Fruit fly (Drosophila melanogaster) whole organism, prepupa: ENCODE measurements around the gene CG6769.
"Not testable (repeated sequence)": the region's sequence is repeated elsewhere in the genome, so short reads cannot be mapped to it uniquely, and the experiment has no call there.

Experiments used
- Blimp-1 ChIP-seq: fragments of 200-800 bp; sonication (Bioruptor generic); optimal IDR thresholded peaks from 3 replicates; lab custom pipeline; 2017; ENCODE audit warnings: missing biosample characterization, missing genetic modification characterization, mild to moderate bottlenecking, moderate library complexity, missing genetic modification reagents
- CG11294 ChIP-seq: fragments of 200-800 bp; sonication (Bioruptor generic); IDR thresholded peaks from 2 replicates; pipeline ENCODE4 v1.3.6; 2022; ENCODE audit warnings: missing biosample characterization, missing genetic modification characterization
- CG11762 ChIP-seq: fragments of 200-800 bp; sonication (Bioruptor generic); optimal IDR thresholded peaks from 3 replicates; lab custom pipeline; 2016; ENCODE audit warnings: missing biosample characterization, missing genetic modification characterization; ENCODE audit not compliant: insufficient read depth
- CG11902 ChIP-seq: fragments of 200-800 bp; sonication (Bioruptor generic); optimal IDR thresholded peaks from 3 replicates; lab custom pipeline; 2016; ENCODE audit warnings: missing biosample characterization, missing genetic modification characterization
- CG3032 ChIP-seq: fragments of 200-800 bp; optimal IDR thresholded peaks from 2 replicates; lab custom pipeline; 2019; ENCODE audit warnings: missing biosample characterization, mild to moderate bottlenecking, missing genetic modification characterization, moderate library complexity
- CG31627 ChIP-seq: fragments of 200-800 bp; sonication (Bioruptor generic); optimal IDR thresholded peaks from 3 replicates; lab custom pipeline; 2016; ENCODE audit warnings: missing biosample characterization, missing genetic modification characterization
- CG34406 ChIP-seq: fragments of 200-800 bp; sonication (Bioruptor generic); optimal IDR thresholded peaks from 3 replicates; lab custom pipeline; 2016; ENCODE audit warnings: missing biosample characterization, missing genetic modification characterization
- CG3919 ChIP-seq: fragments of 200-800 bp; sonication (Bioruptor generic); optimal IDR thresholded peaks from 3 replicates; lab custom pipeline; 2016; ENCODE audit warnings: missing biosample characterization, missing genetic modification characterization
- CG6163 ChIP-seq: fragments of 200-800 bp; sonication (Bioruptor generic); IDR thresholded peaks from 3 replicates; pipeline ENCODE4 v1.3.6; 2022; ENCODE audit warnings: missing biosample characterization, missing genetic modification characterization
- CG6276 ChIP-seq: fragments of 200-800 bp; sonication (Bioruptor generic); optimal IDR thresholded peaks from 2 replicates; lab custom pipeline; 2017; ENCODE audit warnings: missing biosample characterization, mild to moderate bottlenecking, missing genetic modification characterization
- CG6792 ChIP-seq: fragments of 200-800 bp; sonication (Bioruptor generic); optimal IDR thresholded peaks from 3 replicates; lab custom pipeline; 2016; ENCODE audit warnings: missing biosample characterization, missing genetic modification characterization
- CG6808 ChIP-seq: fragments of 200-800 bp; sonication (Bioruptor generic); optimal IDR thresholded peaks from 3 replicates; lab custom pipeline; 2017; ENCODE audit warnings: missing biosample characterization, missing genetic modification characterization, mild to moderate bottlenecking, moderate library complexity, missing genetic modification reagents
- CG6854 ChIP-seq: fragments of 200-800 bp; sonication (Bioruptor generic); optimal IDR thresholded peaks from 2 replicates; lab custom pipeline; 2017; ENCODE audit warnings: missing biosample characterization, mild to moderate bottlenecking, missing genetic modification characterization
- CG8319 ChIP-seq: fragments of 200-800 bp; sonication (Bioruptor generic); optimal IDR thresholded peaks from 3 replicates; lab custom pipeline; 2016; ENCODE audit warnings: missing biosample characterization, missing genetic modification characterization
- CG9139 ChIP-seq: fragments of 200-800 bp; sonication (Bioruptor generic); optimal IDR thresholded peaks from 3 replicates; lab custom pipeline; 2017; ENCODE audit warnings: missing biosample characterization, mild to moderate bottlenecking, missing genetic modification characterization
- Eip75B ChIP-seq: fragments of 200-800 bp; sonication (Bioruptor generic); optimal IDR thresholded peaks from 3 replicates; lab custom pipeline; 2016; ENCODE audit warnings: missing biosample characterization, missing genetic modification characterization
- Eip78C ChIP-seq: fragments of 200-800 bp; sonication (Bioruptor generic); peaks from one replicate; lab custom pipeline; 2016; ENCODE audit warnings: missing biosample characterization, missing genetic modification characterization
- Eip93F ChIP-seq: fragments of 200-800 bp; sonication (Bioruptor generic); optimal IDR thresholded peaks from 2 replicates; lab custom pipeline; 2016; ENCODE audit warnings: missing biosample characterization, mild to moderate bottlenecking, missing genetic modification characterization
- Ets21C ChIP-seq: fragments of 200-800 bp; sonication (Bioruptor generic); optimal IDR thresholded peaks from 3 replicates; lab custom pipeline; 2016; ENCODE audit warnings: missing biosample characterization, missing genetic modification characterization
- Ets96B ChIP-seq: fragments of 200-800 bp; optimal IDR thresholded peaks from 2 replicates; lab custom pipeline; 2019; ENCODE audit warnings: missing biosample characterization, mild to moderate bottlenecking, missing genetic modification characterization, moderate library complexity
- Hr39 ChIP-seq: fragments of 200-800 bp; sonication (Bioruptor generic); optimal IDR thresholded peaks from 2 replicates; lab custom pipeline; 2016; ENCODE audit warnings: missing biosample characterization, missing genetic modification characterization
- Lpt ChIP-seq: fragments of 200-800 bp; sonication (Bioruptor generic); optimal IDR thresholded peaks from 3 replicates; lab custom pipeline; 2016; ENCODE audit warnings: missing biosample characterization, missing genetic modification characterization
- Smox ChIP-seq: fragments of 200-800 bp; sonication (Bioruptor generic); optimal IDR thresholded peaks from 3 replicates; lab custom pipeline; 2016; ENCODE audit warnings: missing biosample characterization, missing genetic modification characterization
- Sox102F ChIP-seq: fragments of 200-800 bp; sonication (Bioruptor generic); optimal IDR thresholded peaks from 2 replicates; lab custom pipeline; 2016; ENCODE audit warnings: missing biosample characterization, mild to moderate bottlenecking, missing genetic modification characterization
- Sox14 ChIP-seq: fragments of 200-800 bp; sonication (Bioruptor generic); optimal IDR thresholded peaks from 3 replicates; lab custom pipeline; 2016; ENCODE audit warnings: missing biosample characterization, missing genetic modification characterization
- acj6 ChIP-seq: fragments of 200-800 bp; sonication (Bioruptor generic); optimal IDR thresholded peaks from 3 replicates; lab custom pipeline; 2016; ENCODE audit warnings: missing biosample characterization, missing genetic modification characterization
- cyc ChIP-seq: fragments of 200-800 bp; sonication (Bioruptor generic); optimal IDR thresholded peaks from 3 replicates; lab custom pipeline; 2016; ENCODE audit warnings: missing biosample characterization, missing genetic modification characterization
- dsx ChIP-seq: fragments of 200-800 bp; optimal IDR thresholded peaks from 3 replicates; lab custom pipeline; 2019; ENCODE audit warnings: missing biosample characterization, mild to moderate bottlenecking, missing genetic modification characterization, moderate library complexity; ENCODE audit not compliant: poor library complexity, severe bottlenecking
- eg ChIP-seq: fragments of 200-800 bp; sonication (Bioruptor generic); IDR thresholded peaks from 3 replicates; pipeline ENCODE4 v1.3.6; 2022; ENCODE audit warnings: missing biosample characterization, missing genetic modification characterization
- esn ChIP-seq: fragments of 200-800 bp; sonication (Bioruptor generic); optimal IDR thresholded peaks from 2 replicates; lab custom pipeline; 2016; ENCODE audit warnings: missing biosample characterization, mild to moderate bottlenecking, missing genetic modification characterization, moderate library complexity
- fkh ChIP-seq: fragments of 200-800 bp; sonication (Bioruptor generic); optimal IDR thresholded peaks from 3 replicates; lab custom pipeline; 2017; ENCODE audit warnings: missing biosample characterization, mild to moderate bottlenecking, missing genetic modification characterization, moderate library complexity
- lz ChIP-seq: fragments of 200-800 bp; sonication (Bioruptor generic); optimal IDR thresholded peaks from 3 replicates; lab custom pipeline; 2016; ENCODE audit warnings: missing biosample characterization, missing genetic modification characterization
- net ChIP-seq: fragments of 200-800 bp; sonication (Bioruptor generic); optimal IDR thresholded peaks from 3 replicates; lab custom pipeline; 2016; ENCODE audit warnings: missing biosample characterization, missing genetic modification characterization
- pdm3 ChIP-seq: fragments of 200-800 bp; sonication (Bioruptor generic); optimal IDR thresholded peaks from 3 replicates; lab custom pipeline; 2016; ENCODE audit warnings: missing biosample characterization, missing genetic modification characterization
- salr ChIP-seq, 2 experiments: fragments of 200-800 bp; sonication (Bioruptor generic); optimal IDR thresholded peaks; 3 replicates each; lab custom pipeline; 2016 to 2018; ENCODE audit warnings: missing biosample characterization in 2 of 2, missing genetic modification characterization in 2 of 2, mild to moderate bottlenecking in 1 of 2
- svp ChIP-seq: fragments of 200-800 bp; sonication (Bioruptor generic); peaks from one replicate; lab custom pipeline; 2016; ENCODE audit warnings: missing biosample characterization, missing genetic modification characterization

Gene CG6769

DNA sequence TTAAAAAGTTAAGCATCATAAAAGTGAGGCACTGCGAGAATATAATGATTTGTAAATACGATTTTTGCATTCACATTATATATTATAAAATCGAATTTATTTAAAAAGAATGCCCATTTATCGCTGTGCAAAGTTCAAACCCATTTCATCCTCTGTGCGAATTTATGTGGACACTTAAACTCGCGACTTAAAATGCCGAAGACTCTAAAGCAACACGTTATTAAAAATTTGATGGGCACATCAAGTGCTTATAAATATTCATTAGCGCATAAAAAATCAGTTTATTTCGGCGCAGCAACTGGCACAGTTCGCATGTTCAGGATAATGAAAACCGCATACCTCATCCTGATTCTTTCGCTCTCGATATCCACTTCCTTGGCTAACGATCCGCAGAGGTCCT is 27.1 kb downstream of the CG6769 start, which contains the start of gene CG6788:
CG6788 (plus strand) TSS at position 301 of the 400 bp plus-strand sequence.
- TF ChIP-seq Blimp-1 (no peak), dsx (GFP tag; lab: Kevin White, UChicago) (no peak)

DNA sequence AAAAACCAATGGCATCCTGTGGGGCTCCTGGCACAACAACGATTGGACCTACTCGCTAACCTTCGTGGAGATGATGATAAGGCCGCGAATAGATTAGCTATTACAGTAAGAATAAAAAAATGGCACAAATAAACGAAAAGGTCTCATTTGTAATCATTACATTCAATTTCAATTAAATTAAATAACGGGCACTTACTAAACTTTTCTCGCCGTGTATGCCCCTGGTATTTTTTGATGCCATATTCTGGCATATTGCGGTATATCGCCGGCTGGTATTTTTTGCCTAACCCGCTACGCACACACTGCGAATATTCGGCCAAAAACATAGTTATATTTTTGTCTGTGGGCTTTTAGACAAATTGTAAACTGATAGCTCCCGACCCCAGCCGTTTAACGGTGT is 28.4 kb downstream of the CG6769 start, which contains the start of gene Gss1:
Gss1 (plus strand) TSS at position 301 of the 400 bp plus-strand sequence.
- not testable (repeated sequence) for TF ChIP-seq Eip78C (GFP tag; lab: Kevin White, UChicago); CG6808 (GFP tag; lab: Kevin White, UChicago); salr (GFP tag; optimal IDR thresholded peaks at IDR 0.05; lab: Kevin White, UChicago)

DNA sequence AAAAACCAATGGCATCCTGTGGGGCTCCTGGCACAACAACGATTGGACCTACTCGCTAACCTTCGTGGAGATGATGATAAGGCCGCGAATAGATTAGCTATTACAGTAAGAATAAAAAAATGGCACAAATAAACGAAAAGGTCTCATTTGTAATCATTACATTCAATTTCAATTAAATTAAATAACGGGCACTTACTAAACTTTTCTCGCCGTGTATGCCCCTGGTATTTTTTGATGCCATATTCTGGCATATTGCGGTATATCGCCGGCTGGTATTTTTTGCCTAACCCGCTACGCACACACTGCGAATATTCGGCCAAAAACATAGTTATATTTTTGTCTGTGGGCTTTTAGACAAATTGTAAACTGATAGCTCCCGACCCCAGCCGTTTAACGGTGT is 38.6 kb downstream of the CG6769 start, which contains the start of gene Gss2:
Gss2 (plus strand) TSS at position 301 of the 400 bp plus-strand sequence.
- not testable (repeated sequence) for TF ChIP-seq CG6854; CG11762 (GFP tag; lab: Kevin White, UChicago); CG3919 (GFP tag; lab: Kevin White, UChicago)

DNA sequence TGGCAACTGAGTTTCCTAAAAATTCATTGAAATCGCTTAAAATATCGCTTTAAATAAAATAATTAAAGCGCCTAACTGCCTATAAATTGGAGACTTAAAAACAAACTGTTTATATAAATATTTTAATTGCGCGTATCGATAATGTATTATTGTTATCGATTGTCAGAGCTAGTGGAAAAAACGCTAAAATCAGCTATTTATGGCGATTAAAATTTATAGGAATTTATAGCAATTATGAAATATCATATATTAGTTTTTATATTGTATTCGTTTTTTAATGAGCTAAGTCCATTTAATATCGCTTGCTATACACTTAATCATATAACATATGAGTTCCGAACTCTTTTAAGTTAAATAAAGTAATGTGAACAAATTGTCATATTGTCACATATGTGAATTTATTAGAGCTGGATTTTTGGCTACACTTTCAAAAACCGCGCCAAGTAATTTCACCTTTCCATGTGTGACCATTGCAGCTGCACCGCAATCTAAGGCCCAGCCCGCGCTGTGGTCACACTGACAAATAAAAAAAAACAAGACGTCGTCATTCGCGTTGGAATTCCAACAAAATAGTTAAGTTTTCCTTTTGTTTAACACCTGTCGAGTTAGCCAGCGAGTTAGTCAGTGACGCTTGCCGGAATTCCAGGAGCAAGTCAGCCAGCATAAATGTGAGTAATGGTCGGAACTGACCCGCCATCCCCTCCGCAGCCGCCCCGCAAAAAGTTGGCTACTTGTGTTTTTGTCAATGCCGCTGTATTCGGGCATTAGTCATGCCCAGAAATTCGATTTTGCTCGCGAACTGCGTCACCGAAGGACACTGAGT is 46.6 kb downstream of the CG6769 start, which contains the start of the genes CG7772 and Vps4:
CG7772 (minus strand) TSS at position 78 of the 823 bp plus-strand sequence.
Vps4 (plus strand) TSS at position 509 of the 823 bp plus-strand sequence.
- TF ChIP-seq pdm3 (GFP tag; lab: Kevin White, UChicago) (no peak), cyc (GFP tag; lab: Kevin White, UChicago) (no peak), svp (GFP tag; lab: Kevin White, UChicago) (peak; percentile 56), Ets96B (tag; lab: Kevin White, UChicago) (no peak), Sox14 (peak; percentile 11), fkh (GFP tag; lab: Kevin White, UChicago) (peak; percentile 57), Eip78C (GFP tag; lab: Kevin White, UChicago) (peak; percentile 37)

DNA sequence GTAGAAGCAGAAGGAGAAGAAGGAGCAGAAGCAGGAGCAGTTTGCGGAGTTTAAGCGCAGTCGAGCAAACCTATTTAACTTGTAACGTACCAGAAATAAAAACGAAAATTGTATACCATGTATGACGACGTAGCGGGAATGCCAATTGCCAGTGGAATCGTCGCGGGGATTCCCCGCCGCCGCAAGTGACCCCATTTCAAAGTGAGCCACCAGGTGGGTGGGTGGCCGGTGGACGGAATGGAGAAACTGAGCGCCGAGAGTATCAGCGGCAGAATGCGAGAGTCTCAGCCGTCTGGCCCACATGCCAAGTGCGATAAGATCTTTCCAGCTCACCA is 49.8 kb downstream of the CG6769 start:
- TF ChIP-seq CG31627 (GFP tag; lab: Kevin White, UChicago): no peak
- TF ChIP-seq lz (GFP tag; lab: Kevin White, UChicago): no peak
- no peak for TF ChIP-seq acj6 (GFP tag; lab: Kevin White, UChicago)
- no peak for TF ChIP-seq eg (GFP tag; lab: Robert Waterston, UW)
- no peak for TF ChIP-seq CG6792 (GFP tag; lab: Kevin White, UChicago)
- TF ChIP-seq Hr39 (GFP tag; lab: Kevin White, UChicago): no peak
- TF ChIP-seq Eip93F (GFP tag; lab: Kevin White, UChicago): no peak
- TF ChIP-seq Eip75B: no peak
- TF ChIP-seq, all 60 proteins: peak for 0

DNA sequence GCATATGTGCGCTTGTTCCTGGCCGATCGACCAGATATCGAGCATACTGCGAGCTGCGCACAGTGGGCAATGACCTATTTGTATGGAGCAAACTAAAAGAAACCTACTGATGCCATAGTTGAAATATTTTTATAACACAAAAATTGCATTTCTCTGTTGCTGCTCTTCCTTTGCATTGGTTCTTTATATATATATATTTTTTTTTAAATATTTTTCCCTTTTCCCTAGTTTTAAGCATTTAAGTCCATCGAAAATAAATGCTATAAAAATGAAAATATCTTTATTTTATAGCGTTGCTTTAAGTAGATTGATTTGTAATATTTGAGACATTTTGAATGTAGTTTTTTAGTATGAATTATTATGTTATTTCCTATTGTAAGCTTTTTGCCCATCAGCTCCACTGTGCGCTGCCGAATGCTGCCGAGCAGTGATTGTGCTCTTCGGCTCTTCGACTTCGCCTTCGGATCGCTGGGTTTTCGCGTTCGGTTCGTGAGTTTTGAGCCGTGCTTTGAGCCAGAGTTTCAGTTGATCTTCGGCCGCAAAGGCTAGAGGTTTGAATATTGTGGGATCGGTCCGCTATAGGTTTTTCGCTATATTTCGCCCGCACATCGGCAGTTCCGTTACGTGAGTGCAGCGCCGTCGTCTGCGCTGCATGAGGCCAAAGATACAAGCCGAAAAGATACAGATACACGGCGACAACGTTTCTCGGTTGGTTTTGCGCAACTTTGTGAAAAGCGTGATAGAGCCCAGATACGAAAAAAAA is 50.3 kb downstream of the CG6769 start, which contains the start of gene CG6847:
CG6847 (plus strand) TSS at position 522 of the 763 bp plus-strand sequence.
- TF ChIP-seq net (GFP tag; lab: Kevin White, UChicago) (peak; percentile 78), CG11902 (GFP tag; lab: Kevin White, UChicago) (peak; percentile 27), Eip75B (peak; percentile 72), Lpt (GFP tag; lab: Kevin White, UChicago) (peak; percentile 65), CG3032 (tag; lab: Kevin White, UChicago) (peak; percentile 58), Smox (GFP tag; lab: Kevin White, UChicago) (peak; percentile 59), CG6792 (GFP tag; lab: Kevin White, UChicago) (peak; percentile 77), Ets21C (no peak), acj6 (GFP tag; lab: Kevin White, UChicago) (peak; percentile 67), eg (GFP tag; lab: Robert Waterston, UW) (peak; percentile 73), esn (GFP tag; lab: Kevin White, UChicago) (peak; percentile 82), dsx (GFP tag; lab: Kevin White, UChicago) (peak; percentile 65), CG34406 (GFP tag; lab: Kevin White, UChicago) (peak; percentile 84), Sox14 (peak; percentile 58), Sox102F (peak; percentile 66), CG8319 (GFP tag; lab: Kevin White, UChicago) (peak; percentile 21), CG9139 (GFP tag; lab: Kevin White, UChicago) (peak; percentile 32), CG11294 (GFP tag; lab: Robert Waterston, UW) (peak; percentile 19; the same call in 1 of the 2 replicates), CG6163 (GFP tag; lab: Robert Waterston, UW) (peak; percentile 61; the same call in 2 of the 3 replicates), fkh (GFP tag; lab: Kevin White, UChicago) (peak; percentile 4), CG6276 (peak; percentile 80), svp (GFP tag; lab: Kevin White, UChicago) (peak; percentile 92)
